Worm (Caenorhabditis elegans) whole organism, L4 larva: Measurements from ENCODE around the gene F58B4.3.

Experiments used
- D1046.2 ChIP-seq: fragments of 200-800 bp; sonication (Bioruptor generic); IDR thresholded peaks from 2 replicates; pipeline ENCODE4 v1.3.6; 2022; ENCODE audit warnings: missing genetic modification characterization, missing compliant biosample characterization
- F26F4.8 ChIP-seq: fragments of 200-800 bp; sonication (Bioruptor generic); conservative IDR thresholded peaks from 2 replicates; pipeline ENCODE4 v1.3.6; 2022; ENCODE audit warnings: missing genetic modification characterization, missing compliant biosample characterization
- F37D6.2 ChIP-seq: sonication (generic microtip); optimal IDR thresholded peaks from 2 replicates; lab custom pipeline; 2016; ENCODE audit warnings: mild to moderate bottlenecking, missing genetic modification characterization, missing compliant biosample characterization
- T20F7.1 ChIP-seq: fragments of 200-800 bp; sonication (Bioruptor generic); optimal IDR thresholded peaks from 2 replicates; lab custom pipeline; 2018; ENCODE audit warnings: mild to moderate bottlenecking, missing genetic modification characterization, missing compliant biosample characterization
- T26A8.4 ChIP-seq: fragments of 200-800 bp; sonication (Bioruptor generic); IDR thresholded peaks from 2 replicates; pipeline ENCODE4 v1.3.6; 2022; ENCODE audit warnings: missing genetic modification characterization, missing compliant biosample characterization
- ZK546.5 ChIP-seq, 2 experiments: sonication (generic microtip); optimal IDR thresholded peaks; 2 replicates each; lab custom pipeline; 2017; ENCODE audit warnings: missing biosample characterization in 2 of 2, missing genetic modification characterization in 2 of 2
- ama-1 ChIP-seq: fragments of 150-350 bp; optimal IDR thresholded peaks from 2 replicates; lab custom pipeline; 2014; ENCODE audit warnings: inconsistent platforms, mixed read lengths
- arid-1 ChIP-seq: fragments of 200-800 bp; sonication (Bioruptor generic); conservative IDR thresholded peaks from 2 replicates; pipeline ENCODE4 v1.3.6; 2022; ENCODE audit warnings: missing genetic modification reagents, missing genetic modification characterization, missing compliant biosample characterization
- attf-4 ChIP-seq: sonication (generic microtip); optimal IDR thresholded peaks from 3 replicates; lab custom pipeline; 2017; ENCODE audit warnings: missing biosample characterization, missing genetic modification characterization
- ceh-20 ChIP-seq: fragments of 200-800 bp; sonication (Bioruptor generic); IDR thresholded peaks from 2 replicates; pipeline ENCODE4 v1.3.6; 2022; ENCODE audit warnings: missing genetic modification reagents, missing genetic modification characterization, missing compliant biosample characterization
- ceh-28 ChIP-seq: fragments of 150-350 bp; optimal IDR thresholded peaks from 2 replicates; lab custom pipeline; 2014; ENCODE audit warnings: missing biosample characterization, missing genetic modification reagents, missing genetic modification characterization
- ceh-32 ChIP-seq: sonication (generic microtip); optimal IDR thresholded peaks from 2 replicates; lab custom pipeline; 2016; ENCODE audit warnings: mild to moderate bottlenecking, missing genetic modification characterization, missing compliant biosample characterization; ENCODE audit not compliant: poor library complexity
- ceh-44 ChIP-seq: fragments of 200-800 bp; sonication (Bioruptor generic); IDR thresholded peaks from 2 replicates; pipeline ENCODE4 v1.3.6; 2022; ENCODE audit warnings: missing genetic modification reagents, missing genetic modification characterization, missing compliant biosample characterization
- ceh-82 ChIP-seq: sonication (generic microtip); optimal IDR thresholded peaks from 2 replicates; lab custom pipeline; 2017; ENCODE audit warnings: missing biosample characterization, missing genetic modification characterization
- cey-2 ChIP-seq: sonication (generic microtip); optimal IDR thresholded peaks from 3 replicates; lab custom pipeline; 2017; ENCODE audit warnings: missing genetic modification characterization, mild to moderate bottlenecking, missing compliant biosample characterization, antibody characterized with exemption, borderline replicate concordance; ENCODE audit not compliant: insufficient read depth
- daf-16 ChIP-seq, 3 experiments: sonication (generic microtip); optimal IDR thresholded peaks; 2 replicates each; lab custom pipeline; 2016 to 2017; ENCODE audit warnings: missing genetic modification characterization in 3 of 3, missing genetic modification reagents in 3 of 3, mild to moderate bottlenecking in 2 of 3, missing compliant biosample characterization in 2 of 3, missing biosample characterization in 1 of 3, moderate library complexity in 1 of 3
- daf-19 ChIP-seq: fragments of 200-800 bp; sonication (Bioruptor generic); conservative IDR thresholded peaks from 2 replicates; pipeline ENCODE4 v1.3.6; 2022; ENCODE audit warnings: missing genetic modification characterization, missing compliant biosample characterization
- duxl-1 ChIP-seq: sonication (generic microtip); optimal IDR thresholded peaks from 2 replicates; lab custom pipeline; 2016; ENCODE audit warnings: mild to moderate bottlenecking, missing genetic modification characterization, moderate library complexity, missing compliant biosample characterization; ENCODE audit not compliant: poor library complexity
- fkh-10 ChIP-seq: fragments of 150-350 bp; optimal IDR thresholded peaks from 2 replicates; lab custom pipeline; 2014; ENCODE audit warnings: missing biosample characterization, missing genetic modification reagents, missing genetic modification characterization
- gei-8 ChIP-seq: fragments of 200-800 bp; sonication (Bioruptor generic); optimal IDR thresholded peaks from 2 replicates; lab custom pipeline; 2018; ENCODE audit warnings: mild to moderate bottlenecking, missing genetic modification characterization, missing compliant biosample characterization
- jun-1 ChIP-seq: fragments of 150-350 bp; optimal IDR thresholded peaks from 2 replicates; lab custom pipeline; 2014; ENCODE audit warnings: missing biosample characterization, missing genetic modification reagents, missing genetic modification characterization
- lin-13 ChIP-seq: fragments of 150-350 bp; optimal IDR thresholded peaks from 2 replicates; lab custom pipeline; 2014; ENCODE audit warnings: missing biosample characterization, missing genetic modification reagents, missing genetic modification characterization
- lin-29 ChIP-seq: fragments of 200-800 bp; sonication (Bioruptor generic); IDR thresholded peaks from 2 replicates; pipeline ENCODE4 v1.3.6; 2022; ENCODE audit warnings: missing genetic modification reagents, missing genetic modification characterization, missing compliant biosample characterization
- lin-38 ChIP-seq: fragments of 200-800 bp; sonication (Bioruptor generic); IDR thresholded peaks from 2 replicates; pipeline ENCODE4 v1.3.6; 2022; ENCODE audit warnings: missing genetic modification reagents, missing genetic modification characterization, missing compliant biosample characterization
- lin-39 ChIP-seq: fragments of 150-350 bp; optimal IDR thresholded peaks from 2 replicates; lab custom pipeline; 2014; ENCODE audit warnings: missing biosample characterization, missing genetic modification reagents, missing genetic modification characterization
- lir-3 ChIP-seq: sonication (generic microtip); optimal IDR thresholded peaks from 2 replicates; lab custom pipeline; 2016; ENCODE audit warnings: mild to moderate bottlenecking, missing genetic modification characterization, missing compliant biosample characterization
- mdt-29 ChIP-seq: fragments of 200-800 bp; sonication (Bioruptor generic); IDR thresholded peaks from 2 replicates; pipeline ENCODE4 v1.3.6; 2022; ENCODE audit warnings: missing genetic modification reagents, missing genetic modification characterization, missing compliant biosample characterization
- nhr-11 ChIP-seq: fragments of 150-350 bp; optimal IDR thresholded peaks from 2 replicates; lab custom pipeline; 2014; ENCODE audit warnings: missing biosample characterization, missing genetic modification characterization
- nhr-76 ChIP-seq: fragments of 150-350 bp; optimal IDR thresholded peaks from 2 replicates; lab custom pipeline; 2014; ENCODE audit warnings: missing biosample characterization, missing genetic modification characterization
- pqm-1 ChIP-seq: sonication (generic microtip); optimal IDR thresholded peaks from 2 replicates; lab custom pipeline; 2017; ENCODE audit warnings: missing biosample characterization, missing genetic modification characterization
- skn-1 ChIP-seq: fragments of 150-350 bp; optimal IDR thresholded peaks from 2 replicates; lab custom pipeline; 2014; ENCODE audit warnings: missing biosample characterization, missing genetic modification characterization
- snpc-4 ChIP-seq: fragments of 150-350 bp; optimal IDR thresholded peaks from 2 replicates; lab custom pipeline; 2014; ENCODE audit warnings: missing biosample characterization, missing genetic modification characterization
- tra-1 ChIP-seq: fragments of 200-800 bp; sonication (Bioruptor generic); IDR thresholded peaks from 2 replicates; pipeline ENCODE4 v1.3.6; 2022; ENCODE audit warnings: missing genetic modification reagents, missing genetic modification characterization, missing compliant biosample characterization
- unc-130 ChIP-seq: sonication (generic microtip); optimal IDR thresholded peaks from 2 replicates; lab custom pipeline; 2016; ENCODE audit warnings: missing genetic modification reagents, missing genetic modification characterization, missing compliant biosample characterization
- unc-62 ChIP-seq, 3 experiments: fragments of 150-350 bp in 1 of 3; sonication (generic microtip); optimal IDR thresholded peaks in 2 of 3; peaks in 1 of 3; 1 replicate in 1 of 3; 2 replicates in 2 of 3; lab custom pipeline; 2014 to 2017; ENCODE audit warnings: missing biosample characterization in 3 of 3, missing genetic modification characterization in 3 of 3, missing genetic modification reagents in 3 of 3, missing genotype in 1 of 3
- zag-1 ChIP-seq: fragments of 150-350 bp; optimal IDR thresholded peaks from 2 replicates; lab custom pipeline; 2014; ENCODE audit warnings: missing biosample characterization, missing genetic modification characterization
- zip-2 ChIP-seq: fragments of 150-350 bp; optimal IDR thresholded peaks from 2 replicates; lab custom pipeline; 2014; ENCODE audit warnings: missing biosample characterization, missing genetic modification characterization
- ztf-11 ChIP-seq: fragments of 150-350 bp; optimal IDR thresholded peaks from 2 replicates; lab custom pipeline; 2014; ENCODE audit warnings: missing biosample characterization, missing genetic modification characterization

The F58B4.3 gene

ce11 chrV:10887564-10887963, 42.0 kb upstream of the F58B4.3 start (continued):
- TF ChIP-seq T20F7.1 (peak; percentile 31), mdt-29 (GFP tag; lab: Robert Waterston, UW) (no peak), D1046.2 (GFP tag; lab: Robert Waterston, UW) (0 out of 2 replicates have a peak, but pooled peaks have one; percentile 21), ceh-44 (GFP tag; lab: Robert Waterston, UW) (no peak), daf-19 (GFP tag; lab: Robert Waterston, UW) (no peak), lin-38 (GFP tag; lab: Robert Waterston, UW) (peak; percentile 36; the same call in 1 of the 2 replicates), skn-1 (tag; lab: Kevin White, UChicago) (no peak), lir-3 (tag; lab: Kevin White, UChicago) (no peak), duxl-1 (tag; lab: Kevin White, UChicago) (no peak), jun-1 (tag; lab: Kevin White, UChicago) (no peak), daf-16 (GFP tag; optimal IDR thresholded peaks at IDR 0.05; lab: Kevin White, UChicago) (no peak), daf-16 (tag; optimal IDR thresholded peaks at IDR 0.05; lab: Kevin White, UChicago) (peak; percentile 27), T26A8.4 (peak; percentile 79), F37D6.2 (tag; lab: Kevin White, UChicago) (no peak), nhr-76 (tag; lab: Kevin White, UChicago) (no peak), lin-39 (tag; lab: Kevin White, UChicago) (no peak), ceh-20 (GFP tag; lab: Robert Waterston, UW) (peak; percentile 64; the same call in 1 of the 2 replicates), zag-1 (tag; lab: Kevin White, UChicago) (no peak), tra-1 (GFP tag; lab: Robert Waterston, UW) (no peak), gei-8 (peak; percentile 61), snpc-4 (tag; lab: Kevin White, UChicago) (no peak), ceh-28 (tag; lab: Kevin White, UChicago) (no peak), fkh-10 (GFP tag; lab: Kevin White, UChicago) (no peak), unc-130 (GFP tag; lab: Kevin White, UChicago) (no peak), F26F4.8 (GFP tag; lab: Robert Waterston, UW) (no peak), arid-1 (no peak; the same call in 1 of the 2 replicates), ceh-32 (tag; lab: Kevin White, UChicago) (no peak), pqm-1 (tag; lab: Kevin White, UChicago) (no peak), attf-4 (no peak), ZK546.5 (tag; optimal IDR thresholded peaks at IDR 0.05; lab: Kevin White, UChicago) (no peak), lin-13 (GFP tag; lab: Kevin White, UChicago) (no peak), zip-2 (tag; lab: Kevin White, UChicago) (no peak), lin-29 (0 out of 2 replicates have a peak, but pooled peaks have one; percentile 11)
- TF ChIP-seq, all 104 proteins: peak for 18

ce11 chrV:10888153-10888552, 41.5 kb upstream of the F58B4.3 start:
- TF ChIP-seq ama-1 (lab: Kevin White, UChicago) = peak; percentile 52
- no peak for TF ChIP-seq snpc-4 (tag; lab: Kevin White, UChicago)
- TF ChIP-seq ztf-11 (tag; lab: Kevin White, UChicago) = no peak
- TF ChIP-seq ceh-82 (tag; lab: Kevin White, UChicago) = no peak
- no peak for TF ChIP-seq daf-16 (GFP tag; optimal IDR thresholded peaks at IDR 0.05; lab: Kevin White, UChicago)
- TF ChIP-seq daf-16 (tag; optimal IDR thresholded peaks at IDR 0.05; lab: Kevin White, UChicago) = peak; percentile 15

DNA sequence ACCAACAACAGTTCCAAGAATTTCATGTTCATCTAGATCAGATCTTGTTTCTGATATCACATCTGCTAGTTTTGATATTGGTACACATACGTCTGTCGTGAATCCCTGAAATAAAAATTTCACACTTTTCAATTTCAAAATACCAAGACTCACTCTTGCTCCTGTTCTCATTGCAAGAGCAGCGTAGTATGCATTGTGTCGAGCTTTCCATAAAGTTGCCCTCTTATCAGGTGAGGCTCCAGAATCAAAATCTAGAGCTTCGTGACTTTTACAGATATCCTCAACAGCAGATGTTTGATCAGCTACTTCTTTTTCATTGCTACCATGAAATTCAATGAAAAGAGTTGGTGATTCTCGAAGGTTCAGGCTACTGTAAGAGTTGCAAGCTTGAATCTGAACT, 40.6 kb upstream of the F58B4.3 start, which contains the start of gene F32D8.11:
TSS of gene F32D8.11 (minus strand) at position 101 of the 400 bp plus-strand sequence.
- TF ChIP-seq nhr-11 = no peak

ce11 chrV:10889774-10890173, 39.8 kb upstream of the F58B4.3 start:
- TF ChIP-seq cey-2 (tag; lab: Kevin White, UChicago) = no peak
- peak in 1 of 2 experiments; percentile 90 for TF ChIP-seq unc-62 (GFP tag; optimal IDR thresholded peaks at IDR 0.05 in 1 of 2; lab: Kevin White, UChicago)
- no peak for TF ChIP-seq unc-62 (tag; optimal IDR thresholded peaks at IDR 0.05; lab: Kevin White, UChicago)
